Worm (Caenorhabditis elegans) whole organism, L4 larva: ENCODE results near the gene nhr-283.
"Not testable (repeated sequence)": the region's sequence is repeated elsewhere in the genome, so short reads cannot be mapped to it uniquely, and the experiment has no call there.

Source experiments
- F37D6.2 ChIP-seq: sonication (generic microtip); optimal IDR thresholded peaks from 2 replicates; lab custom pipeline; 2016; ENCODE audit warnings: mild to moderate bottlenecking, missing genetic modification characterization, missing compliant biosample characterization
- F49E8.2 ChIP-seq: sonication (generic microtip); optimal IDR thresholded peaks from 2 replicates; lab custom pipeline; 2016; ENCODE audit warnings: missing compliant biosample characterization, mild to moderate bottlenecking, missing genetic modification characterization, borderline replicate concordance
- R02D3.7 ChIP-seq: fragments of 150-350 bp; sonication (generic microtip); optimal IDR thresholded peaks from 3 replicates; lab custom pipeline; 2014; ENCODE audit warnings: missing biosample characterization, missing genetic modification characterization
- T20F7.1 ChIP-seq: fragments of 200-800 bp; sonication (Bioruptor generic); optimal IDR thresholded peaks from 2 replicates; lab custom pipeline; 2018; ENCODE audit warnings: mild to moderate bottlenecking, missing genetic modification characterization, missing compliant biosample characterization
- Y75B8A.6 ChIP-seq: fragments of 200-800 bp; sonication (Bioruptor generic); IDR thresholded peaks from 2 replicates; pipeline ENCODE4 v1.3.6; 2022; ENCODE audit warnings: missing genetic modification reagents, missing genetic modification characterization, missing compliant biosample characterization
- ama-1 ChIP-seq: fragments of 150-350 bp; optimal IDR thresholded peaks from 2 replicates; lab custom pipeline; 2014; ENCODE audit warnings: inconsistent platforms, mixed read lengths
- cey-2 ChIP-seq: sonication (generic microtip); optimal IDR thresholded peaks from 3 replicates; lab custom pipeline; 2017; ENCODE audit warnings: missing genetic modification characterization, mild to moderate bottlenecking, missing compliant biosample characterization, antibody characterized with exemption, borderline replicate concordance; ENCODE audit not compliant: insufficient read depth
- ctbp-1 ChIP-seq: fragments of 200-800 bp; sonication (Bioruptor generic); IDR thresholded peaks from 2 replicates; pipeline ENCODE4 v1.3.6; 2022; ENCODE audit warnings: missing genetic modification reagents, missing genetic modification characterization, missing compliant biosample characterization
- daf-12 ChIP-seq: fragments of 150-350 bp; optimal IDR thresholded peaks from 2 replicates; lab custom pipeline; 2014; ENCODE audit warnings: missing biosample characterization, missing genetic modification reagents, missing genetic modification characterization
- dmd-9 ChIP-seq: fragments of 200-800 bp; sonication (Bioruptor generic); IDR thresholded peaks from 2 replicates; pipeline ENCODE4 v1.3.6; 2022; ENCODE audit warnings: missing genetic modification reagents, missing genetic modification characterization, missing compliant biosample characterization
- dpl-1 ChIP-seq: fragments of 150-350 bp; optimal IDR thresholded peaks from 2 replicates; lab custom pipeline; 2014; ENCODE audit warnings: missing biosample characterization, missing genetic modification reagents, missing genetic modification characterization
- egl-27 ChIP-seq: sonication (generic microtip); optimal IDR thresholded peaks from 3 replicates; lab custom pipeline; 2017; ENCODE audit warnings: missing biosample characterization, missing genetic modification reagents, missing genetic modification characterization
- hlh-11 ChIP-seq: fragments of 200-800 bp; sonication (Bioruptor generic); optimal IDR thresholded peaks from 2 replicates; lab custom pipeline; 2018; ENCODE audit warnings: mild to moderate bottlenecking, missing genetic modification characterization, missing compliant biosample characterization
- lin-15B ChIP-seq: fragments of 150-350 bp; sonication (generic microtip); optimal IDR thresholded peaks from 3 replicates; lab custom pipeline; 2014; ENCODE audit warnings: missing biosample characterization, missing genetic modification characterization
- lin-38 ChIP-seq: fragments of 200-800 bp; sonication (Bioruptor generic); IDR thresholded peaks from 2 replicates; pipeline ENCODE4 v1.3.6; 2022; ENCODE audit warnings: missing genetic modification reagents, missing genetic modification characterization, missing compliant biosample characterization
- lir-3 ChIP-seq: sonication (generic microtip); optimal IDR thresholded peaks from 2 replicates; lab custom pipeline; 2016; ENCODE audit warnings: mild to moderate bottlenecking, missing genetic modification characterization, missing compliant biosample characterization
- madf-9 ChIP-seq: fragments of 200-800 bp; sonication (Bioruptor generic); conservative IDR thresholded peaks from 2 replicates; pipeline ENCODE4 v1.3.6; 2022; ENCODE audit warnings: missing genetic modification reagents, missing genetic modification characterization, missing compliant biosample characterization
- mxl-2 ChIP-seq: fragments of 200-800 bp; sonication (Bioruptor generic); conservative IDR thresholded peaks from 2 replicates; pipeline ENCODE4 v1.3.6; 2022; ENCODE audit warnings: missing genetic modification reagents, missing genetic modification characterization, missing compliant biosample characterization
- pha-4 ChIP-seq, 2 experiments: fragments of 150-350 bp in 1 of 2; fragments of 200-800 bp in 1 of 2; sonication (Bioruptor generic) in 1 of 2; IDR thresholded peaks in 1 of 2; optimal IDR thresholded peaks in 1 of 2; 2 replicates each; pipeline versions ENCODE4 v1.3.6 to Lab custom; 2014 to 2022; ENCODE audit warnings: missing genetic modification characterization in 2 of 2, missing genetic modification reagents in 2 of 2, missing biosample characterization in 1 of 2, missing compliant biosample characterization in 1 of 2
- rbr-2 ChIP-seq: sonication (generic microtip); optimal IDR thresholded peaks from 2 replicates; lab custom pipeline; 2016; ENCODE audit warnings: missing genotype, missing genetic modification characterization, missing compliant biosample characterization
- saeg-2 ChIP-seq: fragments of 200-800 bp; sonication (Bioruptor generic); IDR thresholded peaks from 2 replicates; pipeline ENCODE4 v1.3.6; 2022; ENCODE audit warnings: missing genetic modification reagents, missing genetic modification characterization, missing compliant biosample characterization
- skn-1 ChIP-seq: fragments of 150-350 bp; optimal IDR thresholded peaks from 2 replicates; lab custom pipeline; 2014; ENCODE audit warnings: missing biosample characterization, missing genetic modification characterization
- spr-1 ChIP-seq: sonication (generic microtip); optimal IDR thresholded peaks from 2 replicates; lab custom pipeline; 2016; ENCODE audit warnings: mild to moderate bottlenecking, missing genetic modification characterization, missing compliant biosample characterization
- tag-97 ChIP-seq: fragments of 200-800 bp; sonication (Bioruptor generic); IDR thresholded peaks from 2 replicates; pipeline ENCODE4 v1.3.6; 2022; ENCODE audit warnings: missing genetic modification characterization, missing compliant biosample characterization
- unc-130 ChIP-seq: sonication (generic microtip); optimal IDR thresholded peaks from 2 replicates; lab custom pipeline; 2016; ENCODE audit warnings: missing genetic modification reagents, missing genetic modification characterization, missing compliant biosample characterization
- unc-39 ChIP-seq: sonication (generic microtip); optimal IDR thresholded peaks from 2 replicates; lab custom pipeline; 2017; ENCODE audit warnings: missing biosample characterization, missing genetic modification characterization
- vab-7 ChIP-seq: fragments of 200-800 bp; sonication (Bioruptor generic); IDR thresholded peaks from 2 replicates; pipeline ENCODE4 v1.3.6; 2022; ENCODE audit warnings: missing genetic modification reagents, missing genetic modification characterization, missing compliant biosample characterization
- zag-1 ChIP-seq: fragments of 150-350 bp; optimal IDR thresholded peaks from 2 replicates; lab custom pipeline; 2014; ENCODE audit warnings: missing biosample characterization, missing genetic modification characterization
- zip-2 ChIP-seq: fragments of 150-350 bp; optimal IDR thresholded peaks from 2 replicates; lab custom pipeline; 2014; ENCODE audit warnings: missing biosample characterization, missing genetic modification characterization

The nhr-283 gene

ce11 chrV:15811982-15812381 is 35.4 kb upstream of the nhr-283 start, which contains the start of gene nhr-282:
nhr-282 (plus strand) TSS chrV:15812282.
- not testable (repeated sequence) for TF ChIP-seq daf-12 (tag; lab: Kevin White, UChicago); unc-39 (tag; lab: Kevin White, UChicago); Y75B8A.6 (GFP tag; lab: Robert Waterston, UW)

- no peak for TF ChIP-seq unc-130
- no peak for TF ChIP-seq saeg-2
- no peak for TF ChIP-seq madf-9 (GFP tag; lab: Robert Waterston, UW)
- no peak for TF ChIP-seq T20F7.1 (GFP tag; lab: Kevin White, UChicago)
- TF ChIP-seq F49E8.2 (tag; lab: Kevin White, UChicago), result no peak
- no peak for TF ChIP-seq ama-1 (lab: Kevin White, UChicago)
- no peak for TF ChIP-seq mxl-2 (GFP tag; lab: Robert Waterston, UW)
- no peak for TF ChIP-seq hlh-11 (tag; lab: Kevin White, UChicago)
- TF ChIP-seq ctbp-1, result no peak
- no peak for TF ChIP-seq vab-7 (GFP tag; lab: Robert Waterston, UW)
- no peak for TF ChIP-seq dpl-1 (GFP tag; lab: Kevin White, UChicago)
- TF ChIP-seq lin-38, result no peak
- no peak for TF ChIP-seq rbr-2 (tag; lab: Kevin White, UChicago)
These were observed 33.9 kb upstream of the nhr-283 start, which contains the start of gene F54B8.1 for ce11 chrV:15810446-15810845. F54B8.1 (plus strand) TSS chrV:15810746.

DNA sequence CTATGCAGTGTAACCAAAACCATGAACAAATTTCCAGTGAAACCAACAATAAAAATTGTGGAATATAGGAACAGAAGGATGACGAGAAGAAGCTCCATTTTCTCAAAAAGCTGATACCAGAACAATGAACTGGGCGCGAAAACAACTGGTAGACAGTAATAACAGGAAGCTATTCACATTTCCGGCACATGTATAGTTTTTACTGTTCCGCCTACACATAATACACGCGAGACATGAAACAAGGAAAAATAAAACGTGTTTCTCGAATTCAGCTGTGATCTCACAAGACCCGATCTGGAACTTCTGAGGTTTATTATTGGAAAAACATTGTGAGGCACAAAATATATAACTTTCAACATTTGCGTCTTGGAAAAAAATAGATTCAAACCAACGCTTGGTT is 33.0 kb upstream of the nhr-283 start, which contains the start of gene srsx-36:
Gene srsx-36 (minus strand): TSS at position 101 of the 400 bp plus-strand sequence.
- no peak for TF ChIP-seq egl-27
- TF ChIP-seq spr-1 (tag; lab: Kevin White, UChicago), result no peak
- no peak for TF ChIP-seq hlh-11 (tag; lab: Kevin White, UChicago)
- TF ChIP-seq ctbp-1, result no peak
- no peak for TF ChIP-seq R02D3.7 (tag; lab: Kevin White, UChicago)
- TF ChIP-seq dmd-9 (GFP tag; lab: Robert Waterston, UW), result no peak
- TF ChIP-seq zag-1 (tag; lab: Kevin White, UChicago), result no peak

DNA sequence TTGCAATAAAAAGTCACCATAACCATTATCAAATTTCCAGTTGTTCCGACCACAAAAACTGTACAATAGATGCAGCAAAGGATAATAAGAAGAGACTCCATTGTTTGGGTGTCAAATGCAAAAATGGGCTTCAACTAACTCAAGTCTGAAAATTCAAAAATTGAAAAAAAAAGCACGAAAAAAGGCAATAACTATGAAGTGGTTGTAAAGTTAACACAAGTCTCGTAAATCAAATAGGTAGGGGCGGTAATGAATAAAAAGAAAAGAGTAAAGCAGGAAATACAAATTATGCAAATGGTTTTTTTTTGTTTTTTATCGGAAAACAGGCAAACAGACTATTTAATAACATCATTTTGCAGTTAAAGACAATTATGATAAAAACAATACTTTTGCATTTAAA is 30.9 kb upstream of the nhr-283 start, which contains the start of gene srsx-38:
Gene srsx-38 (minus strand): TSS at position 101 of the 400 bp plus-strand sequence.
- not testable (repeated sequence) for TF ChIP-seq spr-1, unc-39, cey-2 (tag; lab: Kevin White, UChicago)

- TF ChIP-seq lin-15B; skn-1 (tag; lab: Kevin White, UChicago); lir-3 (tag; lab: Kevin White, UChicago): not testable (repeated sequence)
These were observed 27.2 kb upstream of the nhr-283 start, which contains the start of gene T26E4.18 for ce11 chrV:15803748-15804147. T26E4.18 (minus strand) TSS chrV:15803848.

- TF ChIP-seq T20F7.1 (GFP tag; lab: Kevin White, UChicago); F37D6.2 (tag; lab: Kevin White, UChicago); zip-2 (tag; lab: Kevin White, UChicago): not testable (repeated sequence)
These were observed 26.5 kb upstream of the nhr-283 start, which contains the start of gene srd-27 for ce11 chrV:15803079-15803478. srd-27 (plus strand) TSS chrV:15803379.

- TF ChIP-seq R02D3.7 (tag; lab: Kevin White, UChicago); tag-97 (GFP tag; lab: Robert Waterston, UW); pha-4 (GFP tag; IDR thresholded peaks at IDR 0.05; lab: Robert Waterston, UW); pha-4 (tag; optimal IDR thresholded peaks at IDR 0.05; lab: Kevin White, UChicago): not testable (repeated sequence)
These were observed 26.1 kb upstream of the nhr-283 start, which contains the start of gene T26E4.9 for ce11 chrV:15802623-15803022. T26E4.9 (minus strand) TSS chrV:15802723.
